Fruit fly (Drosophila melanogaster): ENCODE data around the gene CG14963.

The CG14963 gene

dm6 chr3L:3194059-3194458 lies 21.7 kb upstream of the CG14963 start (continued):
- TF ChIP-seq CG13894 (tag; optimal IDR thresholded peaks at IDR 0.05) (peak; percentile 89), dysf (GFP tag; IDR thresholded peaks at IDR 0.05) (peak; percentile 94), btn (GFP tag; optimal IDR thresholded peaks at IDR 0.05) (no peak), unc-4 (GFP tag; IDR thresholded peaks at IDR 0.05; ENCODE audit: partially characterized antibody) (no peak), nom (GFP tag; optimal IDR thresholded peaks at IDR 0.05) (peak; percentile 62), nau (GFP tag; optimal IDR thresholded peaks at IDR 0.05) (peak; percentile 90), Hr39 (optimal IDR thresholded peaks at IDR 0.05) (no peak), Hmx (GFP tag; optimal IDR thresholded peaks at IDR 0.05) (no peak), CG30403 (GFP tag; optimal IDR thresholded peaks at IDR 0.05) (peak; percentile 85), CG3847 (GFP tag; IDR thresholded peaks at IDR 0.05) (peak; percentile 88), Hsf (GFP tag; optimal IDR thresholded peaks at IDR 0.05) (peak; percentile 76), ara (GFP tag; IDR thresholded peaks at IDR 0.05) (peak; percentile 93), CG2199 (GFP tag; IDR thresholded peaks at IDR 0.05) (peak; percentile 94), CG42726 (GFP tag; IDR thresholded peaks at IDR 0.05; ENCODE audit: partially characterized antibody) (no peak), phol (tag; optimal IDR thresholded peaks at IDR 0.05) (peak; percentile 92), CG31441 (GFP tag; IDR thresholded peaks at IDR 0.05) (peak; percentile 96), MESR4 (GFP tag; optimal IDR thresholded peaks at IDR 0.05) (peak; percentile 40), Dbx (GFP tag; IDR thresholded peaks at IDR 0.05) (peak; percentile 92), Hr78 (GFP tag; optimal IDR thresholded peaks at IDR 0.05) (peak in 1 of 2 experiments; percentile 70), CG3995 (GFP tag; optimal IDR thresholded peaks at IDR 0.05) (peak; percentile 36), B-H1 (GFP tag; IDR thresholded peaks at IDR 0.05) (peak; percentile 93), Ada2b (GFP tag; IDR thresholded peaks at IDR 0.05) (peak; percentile 95), CG4282 (GFP tag; optimal IDR thresholded peaks at IDR 0.05) (no peak), CG6254 (GFP tag; optimal IDR thresholded peaks at IDR 0.05) (peak; percentile 93), CG4424 (GFP tag; optimal IDR thresholded peaks at IDR 0.05) (peak; percentile 88), Scr (GFP tag; IDR thresholded peaks at IDR 0.05; ENCODE audit: partially characterized antibody) (no peak), CG8924 (tag; optimal IDR thresholded peaks at IDR 0.05) (peak; percentile 95), hth (optimal IDR thresholded peaks at IDR 0.05) (no peak), CG3281 (GFP tag; optimal IDR thresholded peaks at IDR 0.05) (peak; percentile 93), D19B (GFP tag; optimal IDR thresholded peaks at IDR 0.05) (peak; percentile 79), CG6175 (GFP tag; IDR thresholded peaks at IDR 0.05) (peak; percentile 82), CG6854 (GFP tag; optimal IDR thresholded peaks at IDR 0.05) (peak; percentile 88), Ravus (GFP tag; IDR thresholded peaks at IDR 0.05) (peak; percentile 82), Sry-β (GFP tag; optimal IDR thresholded peaks at IDR 0.05) (peak; percentile 58), Atf6 (GFP tag; IDR thresholded peaks at IDR 0.05) (peak; percentile 93), kni (GFP tag; optimal IDR thresholded peaks at IDR 0.05) (peak; percentile 4), CG8281 (tag; optimal IDR thresholded peaks at IDR 0.05) (peak; percentile 77), CG4820 (GFP tag; optimal IDR thresholded peaks at IDR 0.05) (peak; percentile 87), caup (GFP tag; optimal IDR thresholded peaks at IDR 0.05; ENCODE audit: severe bottlenecking) (peak; percentile 94), twi (tag; optimal IDR thresholded peaks at IDR 0.05) (peak; percentile 77), sd (tag; optimal IDR thresholded peaks at IDR 0.05) (peak; percentile 79), sr (GFP tag; IDR thresholded peaks at IDR 0.05) (peak; percentile 54; the same call in 1 of the 3 replicates), NFAT (GFP tag; IDR thresholded peaks at IDR 0.05) (peak; percentile 87), D19A (tag; optimal IDR thresholded peaks at IDR 0.05) (peak; percentile 93), ash1 (GFP tag; optimal IDR thresholded peaks at IDR 0.05) (peak; percentile 63), ewg (GFP tag; optimal IDR thresholded peaks at IDR 0.05) (peak; percentile 94), dpn (GFP tag; optimal IDR thresholded peaks at IDR 0.05) (peak; percentile 40 to 92), E2f1 (GFP tag; IDR thresholded peaks at IDR 0.05) (peak; percentile 94), wek (GFP tag; optimal IDR thresholded peaks at IDR 0.05) (peak; percentile 45), sisA (GFP tag; IDR thresholded peaks at IDR 0.05) (peak; percentile 91), da (GFP tag; optimal IDR thresholded peaks at IDR 0.05) (peak; percentile 13)
